Fruit fly (Drosophila melanogaster): ENCODE data around the gene Act79B.

The Act79B gene

dm6 chr3L:21984910-21985309, at the start of gene Act79B:
Gene Act79B (plus strand): TSS chr3L:21985210.
- no peak for TF ChIP-seq CG17801 (GFP tag; optimal IDR thresholded peaks at IDR 0.05; ENCODE audit: partially characterized antibody)

- no peak for TF ChIP-seq CG17801 (GFP tag; optimal IDR thresholded peaks at IDR 0.05; ENCODE audit: partially characterized antibody)
These were observed 48.9 kb upstream of the Act79B start for dm6 chr3L:21936152-21936551.

- no peak for TF ChIP-seq CG17801 (GFP tag; optimal IDR thresholded peaks at IDR 0.05; ENCODE audit: partially characterized antibody)
These were observed 43.3 kb upstream of the Act79B start, which contains the start of the genes PolH and CG14562 for dm6 chr3L:21941615-21942259. Gene PolH (minus strand): TSS chr3L:21941812. Gene CG14562 (plus strand): TSS chr3L:21942221.

DNA sequence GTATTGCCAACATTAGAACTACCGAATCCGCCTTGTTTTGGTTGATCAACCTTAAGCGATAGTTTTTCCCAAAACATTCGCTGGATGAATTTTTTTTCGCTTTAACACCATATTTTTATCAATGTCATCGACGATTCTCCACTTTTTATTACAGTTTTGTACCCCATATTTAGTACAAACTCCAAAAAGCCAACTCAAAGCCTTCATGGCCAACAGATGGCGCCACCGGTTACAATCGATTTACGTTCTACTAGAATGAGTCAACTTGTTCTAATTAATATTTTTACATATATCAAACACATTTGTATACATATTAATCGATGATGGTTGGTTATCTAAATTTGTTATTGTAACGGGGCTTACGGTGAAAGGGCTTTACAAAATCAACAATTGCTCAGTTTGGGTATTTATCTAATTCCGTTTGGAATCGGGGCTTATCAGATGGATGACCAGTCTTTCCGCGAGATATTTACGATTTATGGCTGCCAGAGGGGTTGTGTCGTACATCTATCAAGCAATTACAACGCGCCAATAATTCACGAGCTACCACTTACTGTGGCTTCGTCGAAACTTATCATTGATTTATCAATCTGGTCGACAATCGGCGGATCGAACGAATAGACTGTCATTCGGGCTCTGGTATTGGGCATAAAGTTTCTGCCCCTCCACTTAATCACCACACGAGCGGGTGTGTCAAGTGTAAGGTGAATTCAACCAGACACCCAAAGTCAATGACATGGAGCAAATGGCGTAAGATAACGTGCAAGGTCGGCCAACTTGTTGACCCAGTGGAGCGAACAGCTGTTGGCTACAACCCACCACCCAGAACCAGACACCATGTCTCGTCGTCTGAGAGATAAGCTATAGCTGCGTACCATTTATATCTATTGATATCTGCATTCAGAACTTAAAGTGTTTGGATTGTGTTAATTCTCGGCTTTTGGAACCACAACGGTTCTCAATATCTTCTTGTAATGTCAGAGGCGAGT, 31.7 kb upstream of the Act79B start:
- no peak for TF ChIP-seq CG17801 (GFP tag; optimal IDR thresholded peaks at IDR 0.05; ENCODE audit: partially characterized antibody)

DNA sequence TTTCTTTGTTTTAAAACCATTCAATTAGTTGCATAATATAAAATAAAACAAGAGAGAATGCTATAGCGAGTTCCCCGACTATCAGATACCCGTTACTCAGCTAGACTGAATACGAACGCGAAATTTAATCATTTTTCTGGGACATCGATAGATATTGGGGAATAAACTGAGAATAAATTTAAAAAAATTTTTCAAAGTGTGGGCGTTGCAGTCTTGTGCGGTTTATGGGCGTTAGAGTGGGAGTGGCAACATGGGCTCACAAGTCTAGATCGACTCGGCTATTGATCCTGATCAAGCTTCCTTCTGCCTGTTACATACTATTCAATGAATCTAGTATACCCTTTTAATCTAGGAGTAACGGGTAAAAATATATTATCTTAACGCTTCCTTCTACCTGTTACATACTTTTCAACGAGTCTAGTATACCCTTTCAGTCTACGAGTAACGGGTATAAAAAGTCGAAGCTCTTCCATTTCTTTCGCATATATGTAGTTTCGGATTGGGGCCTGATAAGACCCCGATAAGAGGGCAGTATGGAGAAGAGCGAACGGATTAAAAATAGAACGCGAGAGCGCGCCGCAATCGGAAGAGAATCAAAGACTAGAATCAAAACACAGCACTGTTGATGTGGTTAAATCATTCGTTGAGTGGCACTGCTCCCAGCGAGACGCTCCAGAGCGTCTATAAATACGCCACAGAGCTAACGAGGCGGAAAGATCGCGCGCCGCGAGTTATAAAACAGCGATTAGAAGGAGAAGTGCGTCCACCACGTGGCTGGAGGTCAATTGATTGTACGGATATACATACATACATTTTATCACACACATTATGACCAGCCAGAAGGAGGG, 30.3 kb upstream of the Act79B start, which contains the start of gene CG7458:
Gene CG7458, plus strand, starts transcription at position 637 of the 848 bp plus-strand sequence.
- no peak for TF ChIP-seq CG17801 (GFP tag; optimal IDR thresholded peaks at IDR 0.05; ENCODE audit: partially characterized antibody)

dm6 chr3L:21961892-21962518, 23.0 kb upstream of the Act79B start, which contains the start of gene Chs2:
Gene Chs2 (plus strand): TSS chr3L:21962401.
- no peak for TF ChIP-seq CG17801 (GFP tag; optimal IDR thresholded peaks at IDR 0.05; ENCODE audit: partially characterized antibody)

- no peak for TF ChIP-seq CG17801 (GFP tag; optimal IDR thresholded peaks at IDR 0.05; ENCODE audit: partially characterized antibody)
These were observed 21.7 kb upstream of the Act79B start for dm6 chr3L:21963293-21963692.

DNA sequence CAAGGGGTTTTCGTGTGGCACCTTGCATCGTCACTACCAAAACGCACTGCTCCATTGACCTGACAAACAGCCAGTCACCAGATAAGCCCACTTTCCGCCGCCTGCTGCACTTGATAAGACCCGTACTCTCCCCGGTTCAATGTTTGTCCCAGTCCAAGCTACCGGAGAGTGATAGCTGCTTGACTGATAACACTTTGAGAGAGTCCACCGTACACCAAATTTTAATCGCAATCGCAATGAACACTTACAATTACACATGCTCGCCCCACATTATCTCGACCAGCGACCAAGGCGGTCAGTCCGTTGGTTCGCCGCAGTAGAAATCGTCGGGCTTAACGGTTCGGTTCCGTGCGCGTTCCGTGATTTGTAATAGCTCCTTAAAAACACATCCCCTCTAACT, 13.3 kb upstream of the Act79B start, which contains the start of gene P5CS:
Gene P5CS, plus strand, starts transcription at position 268 of the 400 bp plus-strand sequence.
- no peak for TF ChIP-seq CG17801 (GFP tag; optimal IDR thresholded peaks at IDR 0.05; ENCODE audit: partially characterized antibody)

dm6 chr3L:21972162-21973022, 12.6 kb upstream of the Act79B start:
- TF ChIP-seq CG17801 (GFP tag; optimal IDR thresholded peaks at IDR 0.05; ENCODE audit: partially characterized antibody), result no peak

- no peak for TF ChIP-seq CG17801 (GFP tag; optimal IDR thresholded peaks at IDR 0.05; ENCODE audit: partially characterized antibody)
These were observed 11.4 kb upstream of the Act79B start for dm6 chr3L:21973640-21974039.

DNA sequence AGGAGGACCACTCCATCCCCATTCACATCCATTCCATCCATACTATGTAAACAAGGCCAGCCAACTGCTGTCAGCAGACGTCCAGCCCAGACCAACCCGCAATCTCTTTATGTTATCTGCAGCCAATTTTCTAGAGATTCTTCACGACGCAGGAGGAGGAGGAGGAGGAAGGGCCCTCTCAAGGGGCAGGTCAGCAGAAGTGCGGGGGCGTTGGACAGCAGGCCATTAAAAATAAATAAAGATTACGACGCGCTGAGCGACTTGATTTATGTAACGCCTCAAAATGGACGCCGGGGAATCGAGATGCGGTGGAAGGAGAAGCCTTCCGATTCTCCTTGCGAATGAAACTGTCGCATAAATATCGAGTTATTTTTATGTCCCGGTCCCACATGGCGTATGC, 5.2 kb upstream of the Act79B start:
- no peak for TF ChIP-seq CG17801 (GFP tag; optimal IDR thresholded peaks at IDR 0.05; ENCODE audit: partially characterized antibody)

DNA sequence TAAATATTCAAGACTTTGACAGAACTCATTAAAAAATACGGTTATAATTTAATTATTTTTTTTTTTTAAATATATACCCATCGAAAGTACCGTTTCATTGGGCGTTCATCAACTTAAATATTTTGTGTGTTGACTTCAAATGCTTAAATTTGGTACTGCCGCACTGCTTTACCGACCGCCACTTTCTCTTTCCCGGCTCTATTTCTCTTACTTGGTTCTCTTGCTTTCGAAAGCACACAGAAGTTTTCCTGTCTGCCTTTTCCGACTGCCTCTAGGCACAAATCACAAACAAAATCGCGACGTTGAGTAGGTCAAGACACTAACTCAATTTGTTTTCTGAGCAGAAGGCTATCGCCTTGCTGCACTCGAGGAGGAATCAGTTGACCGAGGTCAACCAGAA, 9.0 kb downstream of the Act79B start:
- no peak for TF ChIP-seq CG17801 (GFP tag; optimal IDR thresholded peaks at IDR 0.05; ENCODE audit: partially characterized antibody)

DNA sequence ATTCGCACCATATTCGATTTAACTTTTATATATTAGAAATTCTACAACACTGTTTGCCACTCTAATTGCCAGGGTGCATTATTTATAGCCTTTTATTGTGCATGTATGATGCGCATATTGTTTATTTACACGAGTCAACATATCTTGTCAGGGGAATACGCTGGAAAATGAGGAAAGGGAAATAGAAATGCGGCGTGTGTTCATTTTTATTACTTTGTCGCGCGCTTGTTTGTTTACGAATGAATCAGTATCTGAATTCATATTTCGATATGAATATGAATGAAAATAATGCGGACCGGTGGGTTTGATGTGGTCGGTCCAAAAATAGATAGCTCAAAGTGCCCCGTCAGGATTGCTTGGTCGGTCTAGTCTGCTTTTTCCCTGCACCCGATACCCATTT, 21.1 kb downstream of the Act79B start:
- TF ChIP-seq CG17801 (GFP tag; optimal IDR thresholded peaks at IDR 0.05; ENCODE audit: partially characterized antibody), result no peak

All from ovary, adult (tissue).